Fruit fly (Drosophila melanogaster): ENCODE measurements around the gene CG43446.

The CG43446 gene

DNA sequence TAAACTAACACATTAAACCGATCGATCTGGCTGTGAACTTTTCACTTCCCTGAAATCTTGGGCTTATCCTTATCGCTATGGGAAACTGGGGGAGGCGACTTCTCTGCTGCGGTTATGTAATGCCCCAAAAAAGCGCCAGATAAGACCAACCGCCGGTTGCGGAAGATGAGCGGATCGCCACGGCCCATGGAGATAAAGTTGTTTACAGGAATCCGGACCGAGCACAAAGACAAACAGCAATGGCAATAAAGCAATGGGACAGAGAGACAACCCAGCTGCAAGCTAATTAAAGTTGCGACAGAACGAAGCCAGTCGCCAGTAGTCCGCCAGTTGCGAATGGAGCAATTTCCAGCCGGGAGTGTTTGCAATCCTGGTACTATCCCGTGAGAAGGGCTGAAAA, 27.9 kb upstream of the CG43446 start, which contains the start of gene CG5697 (continued):
- no peak for TF ChIP-seq CG7368 (GFP tag; optimal IDR thresholded peaks at IDR 0.05)
- TF ChIP-seq CG34406 (GFP tag; optimal IDR thresholded peaks at IDR 0.05), result no peak
- peak; percentile 93 for TF ChIP-seq vri (GFP tag; optimal IDR thresholded peaks at IDR 0.05)
- no peak for TF ChIP-seq acj6 (GFP tag; optimal IDR thresholded peaks at IDR 0.05)
- TF ChIP-seq CG6163 (GFP tag; IDR thresholded peaks at IDR 0.05), result no peak
- TF ChIP-seq CG9139 (GFP tag; optimal IDR thresholded peaks at IDR 0.05), result no peak
- no peak for TF ChIP-seq CG15336 (GFP tag; IDR thresholded peaks at IDR 0.05)
- no peak for TF ChIP-seq fd59A (GFP tag; optimal IDR thresholded peaks at IDR 0.05)
- peak; percentile 3 for TF ChIP-seq CG3919 (GFP tag; optimal IDR thresholded peaks at IDR 0.05)
- no peak for TF ChIP-seq eg (GFP tag; IDR thresholded peaks at IDR 0.05)
- TF ChIP-seq CG31627 (GFP tag; optimal IDR thresholded peaks at IDR 0.05), result no peak
- no peak for TF ChIP-seq Sox102F (GFP tag; optimal IDR thresholded peaks at IDR 0.05)
- TF ChIP-seq fkh (GFP tag; optimal IDR thresholded peaks at IDR 0.05), result peak; percentile 60
- no peak for TF ChIP-seq CG8319 (GFP tag; optimal IDR thresholded peaks at IDR 0.05)
- no peak for TF ChIP-seq Hr4 (GFP tag; optimal IDR thresholded peaks at IDR 0.05)
- TF ChIP-seq achi (GFP tag; optimal IDR thresholded peaks at IDR 0.05), result no peak
- no peak for TF ChIP-seq Hr38 (GFP tag; optimal IDR thresholded peaks at IDR 0.05)
- no peak for TF ChIP-seq CG10631 (GFP tag; optimal IDR thresholded peaks at IDR 0.05)
- TF ChIP-seq CG11294 (GFP tag; IDR thresholded peaks at IDR 0.05), result no peak
- TF ChIP-seq net (GFP tag; optimal IDR thresholded peaks at IDR 0.05), result no peak

DNA sequence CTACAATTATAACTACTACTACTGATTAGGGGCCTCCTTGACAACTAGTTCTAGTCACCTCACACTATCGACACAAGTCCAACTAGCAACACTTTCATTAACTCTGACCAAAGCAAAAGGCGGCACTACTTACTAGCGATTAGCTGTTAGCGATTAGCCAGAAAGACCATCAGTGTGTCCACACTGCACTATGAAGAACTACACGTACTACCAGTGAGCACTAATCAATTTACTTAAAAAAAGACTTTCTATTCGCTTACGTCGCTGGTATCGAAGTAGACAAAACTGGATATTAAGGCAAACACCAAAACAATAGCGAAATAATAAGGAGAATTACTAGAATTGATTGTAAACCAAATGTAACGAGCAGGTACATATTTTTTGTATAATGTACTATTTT, 26.0 kb upstream of the CG43446 start:
- TF ChIP-seq Hr4 (GFP tag; optimal IDR thresholded peaks at IDR 0.05) (no peak), fd59A (GFP tag; optimal IDR thresholded peaks at IDR 0.05) (no peak), CG32006 (GFP tag; optimal IDR thresholded peaks at IDR 0.05) (no peak), ss (GFP tag; optimal IDR thresholded peaks at IDR 0.05) (no peak), CG8632 (GFP tag; optimal IDR thresholded peaks at IDR 0.05) (no peak), fd85E (GFP tag; optimal IDR thresholded peaks at IDR 0.05) (no peak), CG11902 (GFP tag; optimal IDR thresholded peaks at IDR 0.05) (no peak), Eip75B (GFP tag; optimal IDR thresholded peaks at IDR 0.05) (no peak), Smox (GFP tag; optimal IDR thresholded peaks at IDR 0.05) (no peak), Ets96B (tag; optimal IDR thresholded peaks at IDR 0.05) (no peak), Met (GFP tag; optimal IDR thresholded peaks at IDR 0.05) (no peak), acj6 (GFP tag; optimal IDR thresholded peaks at IDR 0.05) (no peak), salr (GFP tag; optimal IDR thresholded peaks at IDR 0.05) (no peak), CG3919 (GFP tag; optimal IDR thresholded peaks at IDR 0.05) (no peak), Sox14 (GFP tag; optimal IDR thresholded peaks at IDR 0.05) (no peak), dac (GFP tag; optimal IDR thresholded peaks at IDR 0.05) (no peak), CG3032 (tag; optimal IDR thresholded peaks at IDR 0.05) (no peak), cyc (GFP tag; optimal IDR thresholded peaks at IDR 0.05) (no peak), CG6792 (GFP tag; optimal IDR thresholded peaks at IDR 0.05) (no peak), OdsH (GFP tag; optimal IDR thresholded peaks at IDR 0.05) (no peak)

- TF ChIP-seq CG15336 (GFP tag; IDR thresholded peaks at IDR 0.05) (no peak), svp (GFP tag) (no peak), Hr38 (GFP tag; optimal IDR thresholded peaks at IDR 0.05) (no peak), Sox15 (GFP tag; optimal IDR thresholded peaks at IDR 0.05) (no peak)
Measured at dm6 chr3R:21006967-21007366, 19.2 kb upstream of the CG43446 start, which contains the start of gene Alp5. TSS of gene Alp5 (minus strand) at chr3R:21006990.

dm6 chr3R:21001123-21001522, 13.4 kb upstream of the CG43446 start:
- TF ChIP-seq CG6792 (GFP tag; optimal IDR thresholded peaks at IDR 0.05) (no peak), fkh (GFP tag; optimal IDR thresholded peaks at IDR 0.05) (peak; percentile 57), acj6 (GFP tag; optimal IDR thresholded peaks at IDR 0.05) (no peak), Eip78C (GFP tag) (no peak)
